Fruit fly (Drosophila melanogaster) whole organism, embryonic: ENCODE measurements around the gene CG32647.
A peak's percentile ranks its signal among the peaks of the same experiment; 100 is the strongest.

ENCODE experiments used
- CG11093 ChIP-seq: fragments of 200-800 bp; sonication (Bioruptor generic); IDR thresholded peaks from 3 replicates; pipeline ENCODE4 v1.3.6; 2022; ENCODE audit warnings: missing biosample characterization, missing genetic modification characterization
- CG12299 ChIP-seq: fragments of 200-800 bp; sonication (Bioruptor generic); optimal IDR thresholded peaks from 2 replicates; lab custom pipeline; 2018; ENCODE audit warnings: missing biosample characterization, mild to moderate bottlenecking, missing genetic modification characterization
- CG1602 ChIP-seq: fragments of 200-800 bp; sonication (Bioruptor generic); optimal IDR thresholded peaks from 3 replicates; lab custom pipeline; 2016; ENCODE audit warnings: missing biosample characterization, missing genetic modification characterization
- CG16779 ChIP-seq: fragments of 200-800 bp; sonication (Bioruptor generic); IDR thresholded peaks from 2 replicates; pipeline ENCODE4 v1.3.6; 2022; ENCODE audit warnings: missing biosample characterization, missing genetic modification characterization
- CG17328 ChIP-seq: fragments of 200-800 bp; sonication (Bioruptor generic); IDR thresholded peaks from 2 replicates; pipeline ENCODE4 v1.3.6; 2022; ENCODE audit warnings: missing biosample characterization, missing genetic modification characterization
- CG17359 ChIP-seq: fragments of 200-800 bp; sonication (Bioruptor generic); optimal IDR thresholded peaks from 3 replicates; lab custom pipeline; 2018; ENCODE audit warnings: missing biosample characterization, mild to moderate bottlenecking, missing genetic modification characterization, moderate library complexity
- CG18764 ChIP-seq: fragments of 200-800 bp; sonication (Bioruptor generic); optimal IDR thresholded peaks from 3 replicates; lab custom pipeline; 2016; ENCODE audit warnings: missing biosample characterization, missing genetic modification characterization
- CG4730 ChIP-seq: fragments of 200-800 bp; sonication (Bioruptor generic); IDR thresholded peaks from 2 replicates; pipeline ENCODE4 v1.3.6; 2022; ENCODE audit warnings: missing biosample characterization, missing genetic modification characterization
- CG5180 ChIP-seq: fragments of 200-800 bp; sonication (Bioruptor generic); optimal IDR thresholded peaks from 3 replicates; lab custom pipeline; 2017; ENCODE audit warnings: missing biosample characterization, missing genetic modification characterization, mild to moderate bottlenecking, moderate library complexity, missing genetic modification reagents
- CG6854 ChIP-seq: fragments of 200-800 bp; sonication (Bioruptor generic); optimal IDR thresholded peaks from 3 replicates; lab custom pipeline; 2017; ENCODE audit warnings: missing biosample characterization, mild to moderate bottlenecking, missing genetic modification characterization
- CG7745 ChIP-seq: fragments of 200-800 bp; sonication (Bioruptor generic); optimal IDR thresholded peaks from 2 replicates; lab custom pipeline; 2018; ENCODE audit warnings: missing biosample characterization, mild to moderate bottlenecking, missing genetic modification characterization, moderate library complexity
- CG9609 ChIP-seq: fragments of 200-800 bp; sonication (Bioruptor generic); optimal IDR thresholded peaks from 3 replicates; lab custom pipeline; 2016; ENCODE audit warnings: missing biosample characterization, missing genetic modification characterization
- GATAe ChIP-seq: fragments of 200-800 bp; sonication (Bioruptor generic); conservative IDR thresholded peaks from 2 replicates; pipeline ENCODE4 v1.3.6; 2022; ENCODE audit warnings: missing biosample characterization, missing genetic modification characterization
- HHEX ChIP-seq: fragments of 200-800 bp; sonication (Bioruptor generic); optimal IDR thresholded peaks from 3 replicates; lab custom pipeline; 2017; ENCODE audit warnings: missing biosample characterization, mild to moderate bottlenecking, missing genetic modification characterization, missing genetic modification reagents
- HLH3B ChIP-seq: fragments of 200-800 bp; sonication (Bioruptor generic); IDR thresholded peaks from 2 replicates; pipeline ENCODE4 v1.3.6; 2022; ENCODE audit warnings: missing biosample characterization, missing genetic modification characterization
- Meics ChIP-seq: fragments of 200-800 bp; sonication (Bioruptor generic); optimal IDR thresholded peaks from 2 replicates; lab custom pipeline; 2017; ENCODE audit warnings: missing biosample characterization, mild to moderate bottlenecking, missing genetic modification characterization
- Opbp ChIP-seq: fragments of 200-800 bp; sonication (Bioruptor generic); IDR thresholded peaks from 3 replicates; pipeline ENCODE4 v1.3.6; 2022; ENCODE audit warnings: missing biosample characterization, missing genetic modification characterization; ENCODE audit not compliant: partially characterized antibody
- Stat92E ChIP-seq, 3 experiments: fragments of >200 bp in 2 of 3; fragments of 200-800 bp in 1 of 3; sonication (Bioruptor generic) in 1 of 3; optimal IDR thresholded peaks; 2 replicates each; lab custom pipeline; 2017 to 2019; ENCODE audit warnings: missing biosample characterization in 3 of 3, missing genetic modification characterization in 3 of 3, mild to moderate bottlenecking in 1 of 3, moderate library complexity in 1 of 3
- Trl ChIP-seq, 3 experiments: fragments of >200 bp in 2 of 3; fragments of 200-800 bp in 1 of 3; sonication (Bioruptor generic) in 1 of 3; optimal IDR thresholded peaks; 2 replicates in 1 of 3; 3 replicates in 2 of 3; lab custom pipeline; 2016 to 2017; ENCODE audit warnings: missing biosample characterization in 1 of 3, missing genetic modification characterization in 1 of 3
- ash1 ChIP-seq: fragments of 200-800 bp; sonication (Bioruptor generic); optimal IDR thresholded peaks from 2 replicates; lab custom pipeline; 2018; ENCODE audit warnings: missing biosample characterization, mild to moderate bottlenecking, missing genetic modification characterization
- cato ChIP-seq: fragments of 200-800 bp; sonication (Bioruptor generic); optimal IDR thresholded peaks from 2 replicates; lab custom pipeline; 2016; ENCODE audit warnings: missing biosample characterization, missing genetic modification characterization, borderline replicate concordance
- cg ChIP-seq: fragments of 200-800 bp; sonication (Bioruptor generic); optimal IDR thresholded peaks from 3 replicates; lab custom pipeline; 2019; ENCODE audit warnings: missing biosample characterization, mild to moderate bottlenecking, missing genetic modification characterization, moderate library complexity
- ci ChIP-seq: fragments of 200-800 bp; sonication (Bioruptor generic); IDR thresholded peaks from 3 replicates; pipeline ENCODE4 v1.3.6; 2022; ENCODE audit warnings: missing biosample characterization, missing genetic modification characterization
- cwo ChIP-seq: fragments of 200-800 bp; sonication (Bioruptor generic); optimal IDR thresholded peaks from 3 replicates; lab custom pipeline; 2017; ENCODE audit warnings: missing biosample characterization, missing genetic modification characterization, mild to moderate bottlenecking, moderate library complexity, missing genetic modification reagents
- dan ChIP-seq: fragments of 200-800 bp; sonication (Bioruptor generic); IDR thresholded peaks from 2 replicates; pipeline ENCODE4 v1.3.6; 2022; ENCODE audit warnings: missing biosample characterization, missing genetic modification characterization
- ems ChIP-seq: fragments of 200-800 bp; sonication (Bioruptor generic); optimal IDR thresholded peaks from 3 replicates; lab custom pipeline; 2016; ENCODE audit warnings: missing biosample characterization, missing genetic modification characterization
- ewg ChIP-seq: fragments of 200-800 bp; sonication (Bioruptor generic); optimal IDR thresholded peaks from 3 replicates; lab custom pipeline; 2017; ENCODE audit warnings: mild to moderate bottlenecking, missing biosample characterization, missing genetic modification reagents, missing genetic modification characterization
- fd3F ChIP-seq: fragments of 200-800 bp; sonication (Bioruptor generic); optimal IDR thresholded peaks from 2 replicates; lab custom pipeline; 2018; ENCODE audit warnings: missing biosample characterization, mild to moderate bottlenecking, missing genetic modification characterization, moderate library complexity
- gro ChIP-seq: fragments of 200-800 bp; sonication (Bioruptor generic); optimal IDR thresholded peaks from 2 replicates; lab custom pipeline; 2016; ENCODE audit warnings: missing biosample characterization, missing genetic modification characterization
- hbn ChIP-seq: fragments of 200-800 bp; sonication (Bioruptor generic); IDR thresholded peaks from 2 replicates; pipeline ENCODE4 v1.3.6; 2022; ENCODE audit warnings: missing biosample characterization, missing genetic modification characterization; ENCODE audit not compliant: partially characterized antibody
- ken ChIP-seq: fragments of 200-800 bp; sonication (Bioruptor generic); IDR thresholded peaks from 3 replicates; pipeline ENCODE4 v1.3.6; 2022; ENCODE audit warnings: missing biosample characterization, missing genetic modification characterization
- lab ChIP-seq: fragments of 200-800 bp; sonication (Bioruptor generic); optimal IDR thresholded peaks from 3 replicates; lab custom pipeline; 2017; ENCODE audit warnings: missing biosample characterization, missing genetic modification characterization, mild to moderate bottlenecking, moderate library complexity, missing genetic modification reagents
- maf-S ChIP-seq: fragments of 200-800 bp; sonication (Bioruptor generic); optimal IDR thresholded peaks from 2 replicates; lab custom pipeline; 2016; ENCODE audit warnings: missing biosample characterization, missing genetic modification characterization
- nmo ChIP-seq: fragments of 200-800 bp; sonication (Bioruptor generic); optimal IDR thresholded peaks from 2 replicates; lab custom pipeline; 2018; ENCODE audit warnings: missing biosample characterization, mild to moderate bottlenecking, missing genetic modification characterization, moderate library complexity
- nom ChIP-seq: fragments of 200-800 bp; sonication (Bioruptor generic); optimal IDR thresholded peaks from 2 replicates; lab custom pipeline; 2017; ENCODE audit warnings: missing biosample characterization, missing genetic modification characterization, mild to moderate bottlenecking, moderate library complexity, missing genetic modification reagents
- pan ChIP-seq, 4 experiments: fragments of >200 bp in 3 of 4; fragments of 200-800 bp in 1 of 4; sonication (Bioruptor generic) in 1 of 4; optimal IDR thresholded peaks in 3 of 4; IDR thresholded peaks in 1 of 4; 2 replicates each; pipeline versions ENCODE4 v1.3.6 to Lab custom; 2017 to 2022; ENCODE audit warnings: missing biosample characterization in 2 of 4, missing genetic modification characterization in 2 of 4, mixed read lengths in 1 of 4
- prd ChIP-seq, 3 experiments: fragments of >200 bp in 2 of 3; fragments of 200-800 bp in 1 of 3; sonication (Bioruptor generic) in 1 of 3; optimal IDR thresholded peaks in 2 of 3; IDR thresholded peaks in 1 of 3; 2 replicates in 2 of 3; 3 replicates in 1 of 3; pipeline versions ENCODE4 v1.3.6 to Lab custom; 2017 to 2022; ENCODE audit warnings: missing biosample characterization in 1 of 3, missing genetic modification characterization in 1 of 3
- psq ChIP-seq: fragments of 200-800 bp; sonication (Bioruptor generic); optimal IDR thresholded peaks from 2 replicates; lab custom pipeline; 2017; ENCODE audit warnings: missing biosample characterization, missing genetic modification characterization
- pum ChIP-seq: fragments of 200-800 bp; sonication (Bioruptor generic); optimal IDR thresholded peaks from 2 replicates; lab custom pipeline; 2016; ENCODE audit warnings: missing biosample characterization, missing genetic modification characterization
- repo ChIP-seq: fragments of 200-800 bp; sonication (Bioruptor generic); optimal IDR thresholded peaks from 2 replicates; lab custom pipeline; 2016; ENCODE audit warnings: missing biosample characterization, missing genetic modification characterization
- row ChIP-seq: fragments of 200-800 bp; sonication (Bioruptor generic); IDR thresholded peaks from 3 replicates; pipeline ENCODE4 v1.3.6; 2022; ENCODE audit warnings: missing biosample characterization, missing genetic modification characterization
- sr ChIP-seq: fragments of 200-800 bp; sonication (Bioruptor generic); IDR thresholded peaks from 3 replicates; pipeline ENCODE4 v1.3.6; 2022; ENCODE audit warnings: missing biosample characterization, missing genetic modification characterization
- sug ChIP-seq: fragments of 200-800 bp; optimal IDR thresholded peaks from 2 replicates; lab custom pipeline; 2019; ENCODE audit warnings: missing biosample characterization, mild to moderate bottlenecking, missing genetic modification characterization, moderate library complexity
- tin ChIP-seq: fragments of 200-800 bp; sonication (Bioruptor generic); optimal IDR thresholded peaks from 3 replicates; lab custom pipeline; 2016; ENCODE audit warnings: missing biosample characterization, missing genetic modification characterization
- unc-4 ChIP-seq: fragments of 200-800 bp; sonication (Bioruptor generic); IDR thresholded peaks from 2 replicates; pipeline ENCODE4 v1.3.6; 2022; ENCODE audit warnings: missing biosample characterization, missing genetic modification characterization; ENCODE audit not compliant: partially characterized antibody

CG32647 gene

DNA sequence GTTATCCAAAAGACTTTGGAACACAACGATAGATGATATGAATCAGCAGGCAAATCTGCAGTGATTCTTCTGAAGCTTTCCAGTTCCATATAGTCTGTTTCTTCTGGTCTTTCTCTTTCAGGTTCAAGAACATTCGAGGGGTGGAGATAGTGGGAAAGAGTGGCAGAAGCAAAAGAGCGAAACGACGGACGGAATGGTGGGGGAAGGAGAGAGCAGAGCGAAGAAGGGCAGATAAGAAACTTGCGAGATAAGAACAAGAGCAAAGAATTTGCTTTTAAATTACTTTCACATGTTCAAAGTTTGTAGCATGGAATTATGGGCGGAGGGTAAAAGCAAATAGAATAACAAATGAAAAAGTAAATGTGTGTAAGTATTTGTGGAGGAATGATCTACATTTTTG lies 45.7 kb downstream of the CG32647 start (continued):
- TF ChIP-seq pan (optimal IDR thresholded peaks at IDR 0.05; lab: Kevin White, UChicago) (no peak), pan (GFP tag; optimal IDR thresholded peaks at IDR 0.05 in 1 of 2, IDR thresholded peaks at IDR 0.05 in 1 of 2) (peak in 1 of 2 experiments; percentile 19), pum (GFP tag; lab: Kevin White, UChicago) (no peak), fd3F (GFP tag; lab: Kevin White, UChicago) (no peak), CG11093 (no peak), nom (GFP tag; lab: Kevin White, UChicago) (peak; percentile 59), CG4730 (GFP tag; lab: Robert Waterston, UW) (no peak), sug (tag; lab: Kevin White, UChicago) (peak; percentile 15), tin (GFP tag; lab: Kevin White, UChicago) (no peak), cwo (GFP tag; lab: Kevin White, UChicago) (peak; percentile 23), cato (GFP tag; lab: Kevin White, UChicago) (no peak), Opbp (no peak), gro (GFP tag; lab: Kevin White, UChicago) (no peak), CG5180 (GFP tag; lab: Kevin White, UChicago) (peak; percentile 62), psq (peak; percentile 31), sr (GFP tag; lab: Robert Waterston, UW) (no peak), ewg (GFP tag; lab: Kevin White, UChicago) (no peak), cg (GFP tag; lab: Kevin White, UChicago) (peak; percentile 39), CG9609 (no peak), HLH3B (GFP tag; lab: Robert Waterston, UW) (no peak), Stat92E (GFP tag; optimal IDR thresholded peaks at IDR 0.05; lab: Kevin White, UChicago) (no peak), GATAe (GFP tag; lab: Robert Waterston, UW) (peak; percentile 67), dan (GFP tag; lab: Robert Waterston, UW) (no peak), CG16779 (GFP tag; lab: Robert Waterston, UW) (no peak), repo (GFP tag; lab: Kevin White, UChicago) (no peak), ash1 (GFP tag; lab: Kevin White, UChicago) (peak; percentile 65), unc-4 (no peak), CG18764 (GFP tag; lab: Kevin White, UChicago) (no peak), Trl (optimal IDR thresholded peaks at IDR 0.05; lab: Kevin White, UChicago) (peak; percentile 38 to 46), Trl (GFP tag; optimal IDR thresholded peaks at IDR 0.05; lab: Kevin White, UChicago) (no peak), prd (optimal IDR thresholded peaks at IDR 0.05; lab: Kevin White, UChicago) (no peak), prd (GFP tag; IDR thresholded peaks at IDR 0.05; lab: Robert Waterston, UW) (no peak), ci (GFP tag; lab: Robert Waterston, UW) (no peak), CG17359 (tag; lab: Kevin White, UChicago) (no peak), hbn (GFP tag; lab: Robert Waterston, UW) (no peak), CG6854 (GFP tag; lab: Kevin White, UChicago) (no peak), CG17328 (no peak), maf-S (GFP tag; lab: Kevin White, UChicago) (no peak), nmo (GFP tag; lab: Kevin White, UChicago) (no peak), HHEX (GFP tag; lab: Kevin White, UChicago) (no peak), ems (GFP tag; lab: Kevin White, UChicago) (no peak), lab (GFP tag; lab: Kevin White, UChicago) (no peak), CG7745 (tag; lab: Kevin White, UChicago) (peak; percentile 31), row (GFP tag; lab: Robert Waterston, UW) (no peak), CG12299 (tag; lab: Kevin White, UChicago) (no peak), ken (no peak), Meics (GFP tag; lab: Kevin White, UChicago) (no peak), CG1602 (GFP tag; lab: Kevin White, UChicago) (no peak)
- TF ChIP-seq, all 482 proteins: peak for 24
